Fruit fly (Drosophila melanogaster) whole organism, prepupa: ENCODE results near the gene CG43391.

Source experiments
- CG10631 ChIP-seq: fragments of 200-800 bp; sonication (Bioruptor generic); optimal IDR thresholded peaks from 2 replicates; lab custom pipeline; 2016; ENCODE audit warnings: missing biosample characterization, missing genetic modification characterization
- CG10669 ChIP-seq: fragments of 200-800 bp; sonication (Bioruptor generic); optimal IDR thresholded peaks from 3 replicates; lab custom pipeline; 2018; ENCODE audit warnings: missing biosample characterization, mild to moderate bottlenecking, missing genetic modification characterization, moderate library complexity
- CG11294 ChIP-seq: fragments of 200-800 bp; sonication (Bioruptor generic); IDR thresholded peaks from 2 replicates; pipeline ENCODE4 v1.3.6; 2022; ENCODE audit warnings: missing biosample characterization, missing genetic modification characterization
- CG15336 ChIP-seq: fragments of 200-800 bp; sonication (Bioruptor generic); IDR thresholded peaks from 2 replicates; pipeline ENCODE4 v1.3.6; 2022; ENCODE audit warnings: missing biosample characterization, missing genetic modification characterization
- CG1621 ChIP-seq: fragments of 200-800 bp; sonication (Bioruptor generic); optimal IDR thresholded peaks from 3 replicates; lab custom pipeline; 2018; ENCODE audit warnings: missing biosample characterization, mild to moderate bottlenecking, missing genetic modification characterization
- CG31627 ChIP-seq: fragments of 200-800 bp; sonication (Bioruptor generic); optimal IDR thresholded peaks from 3 replicates; lab custom pipeline; 2016; ENCODE audit warnings: missing biosample characterization, missing genetic modification characterization
- CG3919 ChIP-seq: fragments of 200-800 bp; sonication (Bioruptor generic); optimal IDR thresholded peaks from 3 replicates; lab custom pipeline; 2016; ENCODE audit warnings: missing biosample characterization, missing genetic modification characterization
- CG6163 ChIP-seq: fragments of 200-800 bp; sonication (Bioruptor generic); IDR thresholded peaks from 3 replicates; pipeline ENCODE4 v1.3.6; 2022; ENCODE audit warnings: missing biosample characterization, missing genetic modification characterization
- CG6276 ChIP-seq: fragments of 200-800 bp; sonication (Bioruptor generic); optimal IDR thresholded peaks from 2 replicates; lab custom pipeline; 2017; ENCODE audit warnings: missing biosample characterization, mild to moderate bottlenecking, missing genetic modification characterization
- CG6792 ChIP-seq: fragments of 200-800 bp; sonication (Bioruptor generic); optimal IDR thresholded peaks from 3 replicates; lab custom pipeline; 2016; ENCODE audit warnings: missing biosample characterization, missing genetic modification characterization
- CG6854 ChIP-seq: fragments of 200-800 bp; sonication (Bioruptor generic); optimal IDR thresholded peaks from 2 replicates; lab custom pipeline; 2017; ENCODE audit warnings: missing biosample characterization, mild to moderate bottlenecking, missing genetic modification characterization
- CG8119 ChIP-seq: fragments of 200-800 bp; sonication (Bioruptor generic); IDR thresholded peaks from 3 replicates; pipeline ENCODE4 v1.3.6; 2022; ENCODE audit warnings: missing biosample characterization, missing genetic modification characterization
- CG8319 ChIP-seq: fragments of 200-800 bp; sonication (Bioruptor generic); optimal IDR thresholded peaks from 3 replicates; lab custom pipeline; 2016; ENCODE audit warnings: missing biosample characterization, missing genetic modification characterization
- CG8632 ChIP-seq: fragments of 200-800 bp; sonication (Bioruptor generic); optimal IDR thresholded peaks from 3 replicates; lab custom pipeline; 2016; ENCODE audit warnings: missing biosample characterization, missing genetic modification characterization
- CG9139 ChIP-seq: fragments of 200-800 bp; sonication (Bioruptor generic); optimal IDR thresholded peaks from 3 replicates; lab custom pipeline; 2017; ENCODE audit warnings: missing biosample characterization, mild to moderate bottlenecking, missing genetic modification characterization
- Eip78C ChIP-seq: fragments of 200-800 bp; sonication (Bioruptor generic); peaks from one replicate; lab custom pipeline; 2016; ENCODE audit warnings: missing biosample characterization, missing genetic modification characterization
- Eip93F ChIP-seq: fragments of 200-800 bp; sonication (Bioruptor generic); optimal IDR thresholded peaks from 2 replicates; lab custom pipeline; 2016; ENCODE audit warnings: missing biosample characterization, mild to moderate bottlenecking, missing genetic modification characterization
- Ets21C ChIP-seq: fragments of 200-800 bp; sonication (Bioruptor generic); optimal IDR thresholded peaks from 3 replicates; lab custom pipeline; 2016; ENCODE audit warnings: missing biosample characterization, missing genetic modification characterization
- Ets96B ChIP-seq: fragments of 200-800 bp; optimal IDR thresholded peaks from 2 replicates; lab custom pipeline; 2019; ENCODE audit warnings: missing biosample characterization, mild to moderate bottlenecking, missing genetic modification characterization, moderate library complexity
- Gug ChIP-seq: fragments of 200-800 bp; sonication (Bioruptor generic); IDR thresholded peaks from 2 replicates; pipeline ENCODE4 v1.3.6; 2022; ENCODE audit warnings: missing biosample characterization, missing genetic modification characterization
- Hr39 ChIP-seq: fragments of 200-800 bp; sonication (Bioruptor generic); optimal IDR thresholded peaks from 2 replicates; lab custom pipeline; 2016; ENCODE audit warnings: missing biosample characterization, missing genetic modification characterization
- Hr4 ChIP-seq: fragments of 200-800 bp; sonication (Bioruptor generic); optimal IDR thresholded peaks from 3 replicates; lab custom pipeline; 2016; ENCODE audit warnings: missing biosample characterization, missing genetic modification characterization
- Lpt ChIP-seq: fragments of 200-800 bp; sonication (Bioruptor generic); optimal IDR thresholded peaks from 3 replicates; lab custom pipeline; 2016; ENCODE audit warnings: missing biosample characterization, missing genetic modification characterization
- Met ChIP-seq: fragments of 200-800 bp; sonication (Bioruptor generic); optimal IDR thresholded peaks from 3 replicates; lab custom pipeline; 2016; ENCODE audit warnings: missing biosample characterization, missing genetic modification characterization
- Smox ChIP-seq: fragments of 200-800 bp; sonication (Bioruptor generic); optimal IDR thresholded peaks from 3 replicates; lab custom pipeline; 2016; ENCODE audit warnings: missing biosample characterization, missing genetic modification characterization
- Sox102F ChIP-seq: fragments of 200-800 bp; sonication (Bioruptor generic); optimal IDR thresholded peaks from 2 replicates; lab custom pipeline; 2016; ENCODE audit warnings: missing biosample characterization, mild to moderate bottlenecking, missing genetic modification characterization
- Sox14 ChIP-seq: fragments of 200-800 bp; sonication (Bioruptor generic); optimal IDR thresholded peaks from 3 replicates; lab custom pipeline; 2016; ENCODE audit warnings: missing biosample characterization, missing genetic modification characterization
- achi ChIP-seq: fragments of 200-800 bp; sonication (Bioruptor generic); optimal IDR thresholded peaks from 3 replicates; lab custom pipeline; 2016; ENCODE audit warnings: missing biosample characterization, missing genetic modification characterization
- acj6 ChIP-seq: fragments of 200-800 bp; sonication (Bioruptor generic); optimal IDR thresholded peaks from 3 replicates; lab custom pipeline; 2016; ENCODE audit warnings: missing biosample characterization, missing genetic modification characterization
- cyc ChIP-seq: fragments of 200-800 bp; sonication (Bioruptor generic); optimal IDR thresholded peaks from 3 replicates; lab custom pipeline; 2016; ENCODE audit warnings: missing biosample characterization, missing genetic modification characterization
- esn ChIP-seq: fragments of 200-800 bp; sonication (Bioruptor generic); optimal IDR thresholded peaks from 2 replicates; lab custom pipeline; 2016; ENCODE audit warnings: missing biosample characterization, mild to moderate bottlenecking, missing genetic modification characterization, moderate library complexity
- fd59A ChIP-seq: fragments of 200-800 bp; sonication (Bioruptor generic); optimal IDR thresholded peaks from 2 replicates; lab custom pipeline; 2017; ENCODE audit warnings: missing biosample characterization, mild to moderate bottlenecking, missing genetic modification characterization, missing genetic modification reagents
- fkh ChIP-seq: fragments of 200-800 bp; sonication (Bioruptor generic); optimal IDR thresholded peaks from 3 replicates; lab custom pipeline; 2017; ENCODE audit warnings: missing biosample characterization, mild to moderate bottlenecking, missing genetic modification characterization, moderate library complexity
- net ChIP-seq: fragments of 200-800 bp; sonication (Bioruptor generic); optimal IDR thresholded peaks from 3 replicates; lab custom pipeline; 2016; ENCODE audit warnings: missing biosample characterization, missing genetic modification characterization
- spab ChIP-seq: fragments of 200-800 bp; sonication (Bioruptor generic); optimal IDR thresholded peaks from 2 replicates; lab custom pipeline; 2017; ENCODE audit warnings: missing biosample characterization, mild to moderate bottlenecking, missing genetic modification characterization, missing genetic modification reagents
- ss ChIP-seq, 2 experiments: fragments of 200-800 bp; sonication (Bioruptor generic); optimal IDR thresholded peaks; 2 replicates in 1 of 2; 3 replicates in 1 of 2; lab custom pipeline; 2017 to 2018; ENCODE audit warnings: mild to moderate bottlenecking in 2 of 2, missing biosample characterization in 2 of 2, missing genetic modification characterization in 2 of 2, moderate library complexity in 1 of 2
- topi ChIP-seq: fragments of 200-800 bp; sonication (Bioruptor generic); optimal IDR thresholded peaks from 3 replicates; lab custom pipeline; 2016; ENCODE audit warnings: missing biosample characterization, missing genetic modification characterization

CG43391 gene

dm6 chr3L:11622750-11623149 lies 41.9 kb upstream of the CG43391 start:
- no peak for TF ChIP-seq topi
- TF ChIP-seq Gug, result no peak
- no peak for TF ChIP-seq Ets96B (tag; lab: Kevin White, UChicago)
- no peak for TF ChIP-seq fd59A (GFP tag; lab: Kevin White, UChicago)
- no peak for TF ChIP-seq CG3919 (GFP tag; lab: Kevin White, UChicago)
- TF ChIP-seq net (GFP tag; lab: Kevin White, UChicago), result no peak
- no peak for TF ChIP-seq achi (GFP tag; lab: Kevin White, UChicago)
- TF ChIP-seq CG31627 (GFP tag; lab: Kevin White, UChicago), result no peak
- TF ChIP-seq ss (GFP tag; optimal IDR thresholded peaks at IDR 0.05; lab: Kevin White, UChicago), result no peak
- no peak for TF ChIP-seq Ets21C
- no peak for TF ChIP-seq CG15336 (GFP tag; lab: Robert Waterston, UW)
- no peak for TF ChIP-seq cyc
- no peak for TF ChIP-seq CG6792 (GFP tag; lab: Kevin White, UChicago)
- TF ChIP-seq esn (GFP tag; lab: Kevin White, UChicago), result no peak
- TF ChIP-seq CG8319 (GFP tag; lab: Kevin White, UChicago), result no peak
- no peak for TF ChIP-seq Hr39 (GFP tag; lab: Kevin White, UChicago)

dm6 chr3L:11620001-11620400 lies 39.2 kb upstream of the CG43391 start, which contains the start of gene Muc68Ca:
Gene Muc68Ca, minus strand, starts transcription at chr3L:11620101.
- TF ChIP-seq CG6163 (GFP tag; lab: Robert Waterston, UW) (no peak), fkh (GFP tag; lab: Kevin White, UChicago) (no peak), Ets96B (tag; lab: Kevin White, UChicago) (no peak), spab (GFP tag; lab: Kevin White, UChicago) (no peak), CG3919 (GFP tag; lab: Kevin White, UChicago) (no peak), CG9139 (GFP tag; lab: Kevin White, UChicago) (no peak), CG6276 (GFP tag; lab: Kevin White, UChicago) (no peak), Lpt (GFP tag; lab: Kevin White, UChicago) (no peak), Met (no peak), Hr39 (GFP tag; lab: Kevin White, UChicago) (no peak)
- TF ChIP-seq, all 60 proteins: peak for 0

dm6 chr3L:11609835-11610234 lies 29.0 kb upstream of the CG43391 start, which contains the start of gene CG42832:
Gene CG42832, plus strand, starts transcription at chr3L:11610135.
- TF ChIP-seq fkh (GFP tag; lab: Kevin White, UChicago) (peak; percentile 5), CG6854 (GFP tag; lab: Kevin White, UChicago) (no peak), Sox14 (no peak)

- TF ChIP-seq CG15336 (GFP tag; lab: Robert Waterston, UW) (0 out of 2 replicates have a peak, but pooled peaks have one; percentile 44), Sox14 (peak; percentile 9), Lpt (GFP tag; lab: Kevin White, UChicago) (no peak), Eip93F (GFP tag; lab: Kevin White, UChicago) (no peak), Gug (no peak), CG10669 (GFP tag; lab: Kevin White, UChicago) (no peak), Hr4 (GFP tag; lab: Kevin White, UChicago) (no peak), Sox102F (GFP tag; lab: Kevin White, UChicago) (no peak), acj6 (GFP tag; lab: Kevin White, UChicago) (no peak), Eip78C (peak; percentile 71), fd59A (GFP tag; lab: Kevin White, UChicago) (no peak), Smox (GFP tag; lab: Kevin White, UChicago) (no peak), CG11294 (GFP tag; lab: Robert Waterston, UW) (no peak), CG10631 (GFP tag; lab: Kevin White, UChicago) (no peak), CG8119 (GFP tag; lab: Robert Waterston, UW) (no peak), ss (GFP tag; optimal IDR thresholded peaks at IDR 0.05; lab: Kevin White, UChicago) (peak in 1 of 2 experiments; percentile 38), Ets96B (tag; lab: Kevin White, UChicago) (no peak), CG1621 (peak; percentile 99), Hr39 (GFP tag; lab: Kevin White, UChicago) (no peak), CG6163 (GFP tag; lab: Robert Waterston, UW) (no peak; the same call in 2 of the 3 replicates), CG8632 (GFP tag; lab: Kevin White, UChicago) (no peak), Met (no peak)
These were observed 28.5 kb upstream of the CG43391 start, which contains the start of gene Duba for dm6 chr3L:11609153-11609809. Gene Duba, minus strand, starts transcription at chr3L:11609465.
